Worm (Caenorhabditis elegans) whole organism, L1 larva: ENCODE measurements around the gene srxa-18.

Experiments used
- C16A3.4 ChIP-seq: fragments of 150-350 bp; optimal IDR thresholded peaks from 2 replicates; lab custom pipeline; 2014; ENCODE audit warnings: missing biosample characterization, missing genetic modification characterization
- F16B12.6 ChIP-seq: fragments of 150-350 bp; optimal IDR thresholded peaks from 2 replicates; lab custom pipeline; 2014; ENCODE audit warnings: missing biosample characterization, missing genetic modification characterization
- alr-1 ChIP-seq: fragments of 200-800 bp; sonication (Bioruptor generic); optimal IDR thresholded peaks from 2 replicates; lab custom pipeline; 2018; ENCODE audit warnings: borderline replicate concordance, mild to moderate bottlenecking, missing genetic modification characterization, missing compliant biosample characterization
- ceh-82 ChIP-seq, 3 experiments: fragments of 150-350 bp in 1 of 3; sonication (generic microtip) in 2 of 3; optimal IDR thresholded peaks; 2 replicates each; lab custom pipeline; 2014 to 2017; ENCODE audit warnings: missing biosample characterization in 3 of 3, missing genetic modification characterization in 3 of 3
- ceh-88 ChIP-seq: fragments of 200-800 bp; sonication (Bioruptor generic); IDR thresholded peaks from 2 replicates; pipeline ENCODE4 v1.3.6; 2022; ENCODE audit warnings: missing genetic modification characterization, missing compliant biosample characterization
- ces-1 ChIP-seq: fragments of 150-350 bp; optimal IDR thresholded peaks from 2 replicates; lab custom pipeline; 2014; ENCODE audit warnings: missing biosample characterization, missing genetic modification reagents, missing genetic modification characterization
- dpl-1 ChIP-seq, 3 experiments: fragments of 150-350 bp in 2 of 3; sonication (generic microtip) in 1 of 3; optimal IDR thresholded peaks; 2 replicates each; lab custom pipeline; 2014 to 2017; ENCODE audit warnings: missing biosample characterization in 3 of 3, missing genetic modification characterization in 3 of 3, missing genetic modification reagents in 3 of 3
- dsc-1 ChIP-seq: sonication (generic microtip); optimal IDR thresholded peaks from 2 replicates; lab custom pipeline; 2016; ENCODE audit warnings: mild to moderate bottlenecking, missing genetic modification characterization, missing compliant biosample characterization
- efl-1 ChIP-seq, 4 experiments: fragments of 150-350 bp; optimal IDR thresholded peaks in 3 of 4; peaks in 1 of 4; 1 replicate in 1 of 4; 2 replicates in 3 of 4; lab custom pipeline; 2014; ENCODE audit warnings: missing biosample characterization in 2 of 4, missing genetic modification characterization in 2 of 4, missing genetic modification reagents in 2 of 4
- elt-2 ChIP-seq: sonication (generic microtip); optimal IDR thresholded peaks from 2 replicates; lab custom pipeline; 2016; ENCODE audit warnings: missing genetic modification characterization, mild to moderate bottlenecking, inconsistent platforms, missing compliant biosample characterization, missing genetic modification reagents
- ets-5 ChIP-seq: fragments of 200-800 bp; sonication (Bioruptor generic); IDR thresholded peaks from 2 replicates; pipeline ENCODE4 v1.3.6; 2022; ENCODE audit warnings: missing genetic modification characterization, missing compliant biosample characterization
- fkh-10 ChIP-seq: sonication (generic microtip); optimal IDR thresholded peaks from 2 replicates; lab custom pipeline; 2017; ENCODE audit warnings: missing biosample characterization, missing genetic modification reagents, missing genetic modification characterization
- fkh-4 ChIP-seq: sonication (generic microtip); optimal IDR thresholded peaks from 2 replicates; lab custom pipeline; 2016; ENCODE audit warnings: missing compliant biosample characterization, missing genetic modification characterization, borderline replicate concordance
- fos-1 ChIP-seq: fragments of 150-350 bp; optimal IDR thresholded peaks from 2 replicates; lab custom pipeline; 2014; ENCODE audit warnings: missing biosample characterization, missing genetic modification characterization
- grh-1 ChIP-seq: fragments of 200-800 bp; sonication (Bioruptor generic); IDR thresholded peaks from 2 replicates; pipeline ENCODE4 v1.3.6; 2022; ENCODE audit warnings: missing genetic modification reagents, missing genetic modification characterization, missing compliant biosample characterization
- irx-1 ChIP-seq: sonication (generic microtip); optimal IDR thresholded peaks from 2 replicates; lab custom pipeline; 2016; ENCODE audit warnings: missing genetic modification characterization, missing compliant biosample characterization
- jun-1 ChIP-seq: fragments of 150-350 bp; optimal IDR thresholded peaks from 2 replicates; lab custom pipeline; 2014; ENCODE audit warnings: missing biosample characterization, missing genetic modification reagents, missing genetic modification characterization
- lin-13 ChIP-seq: fragments of 150-350 bp; optimal IDR thresholded peaks from 2 replicates; lab custom pipeline; 2014; ENCODE audit warnings: missing biosample characterization, missing genetic modification reagents, missing genetic modification characterization
- lin-14 ChIP-seq: fragments of 200-800 bp; sonication (Bioruptor generic); optimal IDR thresholded peaks from 2 replicates; lab custom pipeline; 2018; ENCODE audit warnings: mild to moderate bottlenecking, missing genetic modification characterization, moderate library complexity, missing compliant biosample characterization
- lin-15B ChIP-seq: fragments of 150-350 bp; sonication (generic microtip); optimal IDR thresholded peaks from 3 replicates; lab custom pipeline; 2014; ENCODE audit warnings: missing biosample characterization, missing genetic modification characterization
- lin-35 ChIP-seq, 2 experiments: fragments of 150-350 bp; optimal IDR thresholded peaks; 2 replicates each; lab custom pipeline; 2014; ENCODE audit warnings: missing biosample characterization in 2 of 2, missing genetic modification characterization in 2 of 2, missing genetic modification reagents in 2 of 2
- lir-3 ChIP-seq: sonication (generic microtip); optimal IDR thresholded peaks from 2 replicates; lab custom pipeline; 2016; ENCODE audit warnings: mild to moderate bottlenecking, missing genetic modification characterization, moderate library complexity, missing compliant biosample characterization; ENCODE audit not compliant: poor library complexity
- lsy-2 ChIP-seq, 2 experiments: fragments of 150-350 bp; optimal IDR thresholded peaks; 2 replicates each; lab custom pipeline; 2014; ENCODE audit warnings: missing biosample characterization in 2 of 2, missing genetic modification characterization in 2 of 2
- mab-9 ChIP-seq: fragments of 200-800 bp; sonication (Bioruptor generic); IDR thresholded peaks from 2 replicates; pipeline ENCODE4 v1.3.6; 2022; ENCODE audit warnings: missing genetic modification reagents, missing genetic modification characterization, missing compliant biosample characterization
- nhr-20 ChIP-seq: sonication (generic microtip); optimal IDR thresholded peaks from 2 replicates; lab custom pipeline; 2016; ENCODE audit warnings: mild to moderate bottlenecking, missing genetic modification characterization, missing compliant biosample characterization
- nhr-237 ChIP-seq: fragments of 150-350 bp; optimal IDR thresholded peaks from 2 replicates; lab custom pipeline; 2014; ENCODE audit warnings: missing biosample characterization, missing genetic modification characterization
- nhr-71 ChIP-seq: sonication (generic microtip); optimal IDR thresholded peaks from 2 replicates; lab custom pipeline; 2016; ENCODE audit warnings: mild to moderate bottlenecking, missing genetic modification characterization, moderate library complexity, missing compliant biosample characterization
- nhr-77 ChIP-seq: fragments of 150-350 bp; optimal IDR thresholded peaks from 2 replicates; lab custom pipeline; 2014; ENCODE audit warnings: missing biosample characterization, missing genetic modification characterization
- pag-3 ChIP-seq: sonication (generic microtip); optimal IDR thresholded peaks from 2 replicates; lab custom pipeline; 2017; ENCODE audit warnings: missing genetic modification characterization, mild to moderate bottlenecking, missing compliant biosample characterization, antibody characterized with exemption, borderline replicate concordance; ENCODE audit not compliant: insufficient read depth
- skn-1 ChIP-seq: fragments of 150-350 bp; optimal IDR thresholded peaks from 2 replicates; lab custom pipeline; 2014; ENCODE audit warnings: missing biosample characterization, missing genetic modification characterization
- snu-23 ChIP-seq: sonication (generic microtip); optimal IDR thresholded peaks from 2 replicates; lab custom pipeline; 2016; ENCODE audit warnings: missing genetic modification characterization, missing compliant biosample characterization
- sox-4 ChIP-seq: sonication (generic microtip); optimal IDR thresholded peaks from 2 replicates; lab custom pipeline; 2016; ENCODE audit warnings: missing genetic modification characterization, missing compliant biosample characterization
- tlp-1 ChIP-seq: fragments of 150-350 bp; optimal IDR thresholded peaks from 2 replicates; lab custom pipeline; 2014; ENCODE audit warnings: missing biosample characterization, missing genetic modification characterization
- unc-86 ChIP-seq: sonication (generic microtip); optimal IDR thresholded peaks from 2 replicates; lab custom pipeline; 2016; ENCODE audit warnings: missing genetic modification characterization, missing compliant biosample characterization
- unc-98 ChIP-seq: fragments of 200-800 bp; sonication (Bioruptor generic); IDR thresholded peaks from 2 replicates; pipeline ENCODE4 v1.3.6; 2022; ENCODE audit warnings: missing genetic modification characterization, missing compliant biosample characterization
- xbp-1 ChIP-seq: sonication (generic microtip); optimal IDR thresholded peaks from 2 replicates; lab custom pipeline; 2016; ENCODE audit warnings: missing genetic modification characterization, missing compliant biosample characterization
- zag-1 ChIP-seq: fragments of 150-350 bp; optimal IDR thresholded peaks from 2 replicates; lab custom pipeline; 2014; ENCODE audit warnings: missing biosample characterization, missing genetic modification characterization
- ztf-4 ChIP-seq: fragments of 150-350 bp; optimal IDR thresholded peaks from 2 replicates; lab custom pipeline; 2014; ENCODE audit warnings: missing biosample characterization, missing genetic modification characterization

Gene srxa-18

DNA sequence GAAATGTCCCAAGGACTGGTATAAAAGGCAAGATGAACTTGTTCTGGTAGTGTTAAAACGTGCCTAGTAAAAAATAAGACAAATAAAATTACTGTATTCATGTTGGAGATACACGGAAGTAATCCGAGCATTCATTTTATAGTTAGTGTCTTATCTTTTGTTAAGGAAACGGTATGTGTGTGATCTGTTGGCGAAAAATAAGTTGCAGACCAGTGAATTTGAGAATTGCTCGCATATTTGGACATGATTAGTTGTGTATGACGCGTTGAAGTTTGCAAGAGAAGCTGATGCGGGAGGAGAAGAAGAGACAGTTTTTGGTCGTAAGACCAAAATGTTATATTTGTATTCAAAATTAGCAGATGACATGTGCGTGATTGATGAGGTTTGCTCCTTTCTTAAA is 18.9 kb downstream of the srxa-18 start, which contains the start of gene C08B6.14:
TSS of gene C08B6.14 (minus strand) at position 101 of the 400 bp plus-strand sequence.
- TF ChIP-seq alr-1 (no peak), jun-1 (tag; lab: Kevin White, UChicago) (no peak), nhr-20 (tag; lab: Kevin White, UChicago) (no peak), F16B12.6 (tag; lab: Kevin White, UChicago) (no peak)

- TF ChIP-seq xbp-1 (tag; lab: Kevin White, UChicago), result no peak
- no peak for TF ChIP-seq irx-1
- TF ChIP-seq grh-1 (GFP tag; lab: Robert Waterston, UW), result no peak
- TF ChIP-seq mab-9 (GFP tag; lab: Robert Waterston, UW), result no peak
- TF ChIP-seq F16B12.6 (tag; lab: Kevin White, UChicago), result no peak
- no peak for TF ChIP-seq fkh-4
- no peak for TF ChIP-seq ces-1 (GFP tag; lab: Kevin White, UChicago)
- no peak for TF ChIP-seq pag-3 (tag; lab: Kevin White, UChicago)
- no peak for TF ChIP-seq C16A3.4 (tag; lab: Kevin White, UChicago)
- TF ChIP-seq fkh-10, result no peak
- TF ChIP-seq dsc-1 (tag; lab: Kevin White, UChicago), result no peak
Observed at ce11 chrV:10098429-10098828, 22.4 kb downstream of the srxa-18 start, which contains the start of gene ugt-47. Gene ugt-47 (minus strand): TSS chrV:10098597.

DNA sequence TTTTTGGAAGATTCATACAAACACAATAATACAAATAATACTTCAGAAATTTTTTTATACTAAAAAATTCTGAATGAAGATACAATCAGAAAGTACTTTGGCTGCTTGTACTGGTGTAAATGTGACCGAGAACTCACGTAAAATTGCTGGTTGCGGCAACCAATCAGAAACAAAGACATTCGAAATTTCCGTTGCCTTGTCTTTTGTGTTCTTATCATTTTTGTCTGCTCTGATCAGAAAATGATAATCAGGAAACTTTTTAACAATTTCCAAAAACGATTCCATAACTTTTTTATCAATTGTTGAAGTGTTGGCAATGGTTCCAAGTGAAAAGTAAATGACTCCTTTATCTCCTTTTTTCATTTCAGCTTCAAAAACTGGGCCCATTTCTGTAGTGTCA is 23.9 kb downstream of the srxa-18 start:
- no peak for TF ChIP-seq unc-98
- TF ChIP-seq lin-15B (tag; lab: Kevin White, UChicago), result no peak
- peak; percentile 77 for TF ChIP-seq elt-2
- TF ChIP-seq dsc-1 (tag; lab: Kevin White, UChicago), result no peak
- TF ChIP-seq lsy-2 (tag; optimal IDR thresholded peaks at IDR 0.05; lab: Kevin White, UChicago), result no peak
- TF ChIP-seq lin-14 (GFP tag; lab: Kevin White, UChicago), result peak; percentile 10
- no peak for TF ChIP-seq ces-1 (GFP tag; lab: Kevin White, UChicago)
- TF ChIP-seq nhr-77, result no peak
- no peak for TF ChIP-seq ets-5 (GFP tag; lab: Robert Waterston, UW)

- TF ChIP-seq unc-86 (tag; lab: Kevin White, UChicago) (no peak), elt-2 (no peak), sox-4 (tag; lab: Kevin White, UChicago) (no peak), efl-1 (optimal IDR thresholded peaks at IDR 0.05; lab: Kevin White, UChicago) (no peak), efl-1 (GFP tag; optimal IDR thresholded peaks at IDR 0.05 in 1 of 2; lab: Kevin White, UChicago) (no peak), lin-13 (no peak), zag-1 (tag; lab: Kevin White, UChicago) (no peak), fos-1 (tag; lab: Kevin White, UChicago) (no peak), ceh-88 (GFP tag; lab: Robert Waterston, UW) (no peak), dpl-1 (GFP tag; optimal IDR thresholded peaks at IDR 0.05; lab: Kevin White, UChicago) (no peak), nhr-20 (tag; lab: Kevin White, UChicago) (no peak), jun-1 (tag; lab: Kevin White, UChicago) (no peak), nhr-71 (tag; lab: Kevin White, UChicago) (no peak), nhr-237 (tag; lab: Kevin White, UChicago) (no peak), lin-35 (GFP tag; optimal IDR thresholded peaks at IDR 0.05; lab: Kevin White, UChicago) (no peak)
Observed at ce11 chrV:10094374-10094773, 26.4 kb downstream of the srxa-18 start, which contains the start of gene srd-49. Gene srd-49 (plus strand): TSS chrV:10094674.

ce11 chrV:10091152-10091551 is 29.6 kb downstream of the srxa-18 start, which contains the start of gene R04B5.11:
Gene R04B5.11 (minus strand): TSS chrV:10091252.
- no peak for TF ChIP-seq lir-3 (tag; lab: Kevin White, UChicago)
- no peak for TF ChIP-seq skn-1 (tag; lab: Kevin White, UChicago)
- no peak for TF ChIP-seq lin-35 (GFP tag; optimal IDR thresholded peaks at IDR 0.05; lab: Kevin White, UChicago)
- TF ChIP-seq ztf-4 (tag; lab: Kevin White, UChicago), result no peak
- no peak for TF ChIP-seq F16B12.6 (tag; lab: Kevin White, UChicago)
- no peak for TF ChIP-seq dsc-1 (tag; lab: Kevin White, UChicago)
- no peak for TF ChIP-seq zag-1 (tag; lab: Kevin White, UChicago)
- TF ChIP-seq unc-98, result no peak
- TF ChIP-seq ceh-82 (tag; optimal IDR thresholded peaks at IDR 0.05; lab: Kevin White, UChicago), result no peak
- no peak for TF ChIP-seq tlp-1 (tag; lab: Kevin White, UChicago)
- TF ChIP-seq snu-23 (GFP tag; lab: Kevin White, UChicago), result no peak
- no peak for TF ChIP-seq ces-1 (GFP tag; lab: Kevin White, UChicago)
